Worm (Caenorhabditis elegans): ENCODE measurements around the gene set-3.

DNA sequence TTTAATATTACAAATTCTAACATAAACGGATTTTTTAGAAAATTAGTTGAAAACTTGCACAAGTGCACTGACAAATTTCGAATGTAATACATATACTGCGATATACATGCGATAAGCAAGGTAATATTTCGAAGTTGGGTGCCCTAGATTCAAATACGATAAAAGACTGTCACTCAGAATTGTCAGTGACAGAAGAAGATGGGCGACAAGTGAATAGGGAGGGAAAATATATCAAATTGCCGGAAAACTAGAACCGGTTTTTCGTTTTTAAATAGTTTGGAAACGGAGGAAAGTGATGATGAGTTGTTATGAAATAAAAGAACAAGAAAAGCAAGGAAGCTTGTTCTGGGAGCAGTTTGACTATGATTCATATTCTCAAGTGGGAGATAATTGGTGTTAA, 39.7 kb upstream of the set-3 start:
- TF ChIP-seq ama-1 (optimal IDR thresholded peaks at IDR 0.05): no peak
- TF ChIP-seq ceh-13 (GFP tag; optimal IDR thresholded peaks at IDR 0.05): no peak
- no peak for TF ChIP-seq tbx-37 (GFP tag; conservative IDR thresholded peaks at IDR 0.05)
- TF ChIP-seq pes-1 (GFP tag; IDR thresholded peaks at IDR 0.05): no peak
- no peak for TF ChIP-seq hmg-4 (GFP tag; optimal IDR thresholded peaks at IDR 0.05)
- no peak for TF ChIP-seq ceh-36 (tag; optimal IDR thresholded peaks at IDR 0.05)
- TF ChIP-seq ets-7 (tag; optimal IDR thresholded peaks at IDR 0.05): no peak
- TF ChIP-seq scrt-1 (GFP tag; IDR thresholded peaks at IDR 0.05): no peak
- TF ChIP-seq F13C5.2 (tag; optimal IDR thresholded peaks at IDR 0.05): no peak
- no peak for TF ChIP-seq hmbx-1 (tag; optimal IDR thresholded peaks at IDR 0.05)
- TF ChIP-seq B0310.2 (tag; optimal IDR thresholded peaks at IDR 0.05): no peak
- TF ChIP-seq tbx-11 (GFP tag; IDR thresholded peaks at IDR 0.05): no peak

All from whole organism, early embryonic.